Fruit fly (Drosophila melanogaster) whole organism, adult: Measurements from ENCODE around the gene Akh.

Experiments used
- CG1620 ChIP-seq: fragments of 200-800 bp; sonication (Bioruptor generic); optimal IDR thresholded peaks from 2 replicates; lab custom pipeline; 2016; ENCODE audit warnings: missing biosample characterization, missing genetic modification characterization
- CG33017 ChIP-seq: fragments of 200-800 bp; sonication (Bioruptor generic); optimal IDR thresholded peaks from 2 replicates; lab custom pipeline; 2018; ENCODE audit warnings: missing biosample characterization, mild to moderate bottlenecking, missing genetic modification characterization, moderate library complexity
- Hr96 ChIP-seq: fragments of 200-800 bp; sonication (Bioruptor generic); optimal IDR thresholded peaks from 2 replicates; lab custom pipeline; 2016; ENCODE audit warnings: missing biosample characterization, missing genetic modification characterization
- tj ChIP-seq: fragments of 200-800 bp; sonication (Bioruptor generic); optimal IDR thresholded peaks from 3 replicates; lab custom pipeline; 2017; ENCODE audit warnings: missing biosample characterization, mild to moderate bottlenecking, missing genetic modification characterization, moderate library complexity

dm6 chr3L:4148406-4148975, 7.2 kb downstream of the Akh start, which contains the start of gene CG1299:
- TF ChIP-seq Hr96 (GFP tag; lab: Kevin White, UChicago) (no peak), CG33017 (tag; lab: Kevin White, UChicago) (no peak), CG1620 (GFP tag; lab: Kevin White, UChicago) (no peak), tj (GFP tag; lab: Kevin White, UChicago) (no peak)
